Worm (Caenorhabditis elegans) whole organism, L4 larva: ENCODE data around the gene unc-61.

ENCODE experiments used
- F26F4.8 ChIP-seq: fragments of 200-800 bp; sonication (Bioruptor generic); conservative IDR thresholded peaks from 2 replicates; pipeline ENCODE4 v1.3.6; 2022; ENCODE audit warnings: missing genetic modification characterization, missing compliant biosample characterization
- F44E2.7 ChIP-seq: fragments of 200-800 bp; sonication (Bioruptor generic); IDR thresholded peaks from 2 replicates; pipeline ENCODE4 v2.1.2; 2022; ENCODE audit warnings: missing genetic modification characterization, missing compliant biosample characterization
- R02D3.7 ChIP-seq: fragments of 150-350 bp; sonication (generic microtip); optimal IDR thresholded peaks from 3 replicates; lab custom pipeline; 2014; ENCODE audit warnings: missing biosample characterization, missing genetic modification characterization
- Y105C5A.15 ChIP-seq: fragments of 200-800 bp; sonication (Bioruptor generic); IDR thresholded peaks from 2 replicates; pipeline ENCODE4 v1.3.6; 2022; ENCODE audit warnings: missing genetic modification characterization, missing compliant biosample characterization
- Y48G9A.11 ChIP-seq: fragments of 200-800 bp; sonication (Bioruptor generic); IDR thresholded peaks from 2 replicates; pipeline ENCODE4 v1.3.6; 2022; ENCODE audit warnings: missing genetic modification reagents, missing genetic modification characterization, missing compliant biosample characterization
- Y75B8A.6 ChIP-seq: fragments of 200-800 bp; sonication (Bioruptor generic); IDR thresholded peaks from 2 replicates; pipeline ENCODE4 v1.3.6; 2022; ENCODE audit warnings: missing genetic modification reagents, missing genetic modification characterization, missing compliant biosample characterization
- aha-1 ChIP-seq: fragments of 150-350 bp; peaks from one replicate; lab custom pipeline; 2014; ENCODE audit warnings: missing biosample characterization, missing genetic modification characterization
- ama-1 ChIP-seq: fragments of 150-350 bp; optimal IDR thresholded peaks from 2 replicates; lab custom pipeline; 2014; ENCODE audit warnings: inconsistent platforms, mixed read lengths
- arid-1 ChIP-seq: fragments of 200-800 bp; sonication (Bioruptor generic); conservative IDR thresholded peaks from 2 replicates; pipeline ENCODE4 v1.3.6; 2022; ENCODE audit warnings: missing genetic modification reagents, missing genetic modification characterization, missing compliant biosample characterization
- attf-4 ChIP-seq: sonication (generic microtip); optimal IDR thresholded peaks from 3 replicates; lab custom pipeline; 2017; ENCODE audit warnings: missing biosample characterization, missing genetic modification characterization
- ceh-28 ChIP-seq: fragments of 150-350 bp; optimal IDR thresholded peaks from 2 replicates; lab custom pipeline; 2014; ENCODE audit warnings: missing biosample characterization, missing genetic modification reagents, missing genetic modification characterization
- ceh-44 ChIP-seq: fragments of 200-800 bp; sonication (Bioruptor generic); IDR thresholded peaks from 2 replicates; pipeline ENCODE4 v1.3.6; 2022; ENCODE audit warnings: missing genetic modification reagents, missing genetic modification characterization, missing compliant biosample characterization
- ceh-62 ChIP-seq: sonication (generic microtip); optimal IDR thresholded peaks from 2 replicates; lab custom pipeline; 2017; ENCODE audit warnings: missing biosample characterization, missing genetic modification characterization
- ceh-82 ChIP-seq: sonication (generic microtip); optimal IDR thresholded peaks from 2 replicates; lab custom pipeline; 2017; ENCODE audit warnings: missing biosample characterization, missing genetic modification characterization
- ces-1 ChIP-seq: fragments of 150-350 bp; sonication (generic microtip); optimal IDR thresholded peaks from 4 replicates; lab custom pipeline; 2014; ENCODE audit warnings: missing biosample characterization, missing genetic modification reagents, missing genetic modification characterization
- ctbp-1 ChIP-seq: fragments of 200-800 bp; sonication (Bioruptor generic); IDR thresholded peaks from 2 replicates; pipeline ENCODE4 v1.3.6; 2022; ENCODE audit warnings: missing genetic modification reagents, missing genetic modification characterization, missing compliant biosample characterization
- daf-12 ChIP-seq: fragments of 150-350 bp; optimal IDR thresholded peaks from 2 replicates; lab custom pipeline; 2014; ENCODE audit warnings: missing biosample characterization, missing genetic modification reagents, missing genetic modification characterization
- daf-16 ChIP-seq, 3 experiments: sonication (generic microtip); optimal IDR thresholded peaks; 2 replicates each; lab custom pipeline; 2016 to 2017; ENCODE audit warnings: missing genetic modification characterization in 3 of 3, missing genetic modification reagents in 3 of 3, mild to moderate bottlenecking in 2 of 3, missing compliant biosample characterization in 2 of 3, missing biosample characterization in 1 of 3, moderate library complexity in 1 of 3
- dmd-6 ChIP-seq: fragments of 200-800 bp; sonication (Bioruptor generic); IDR thresholded peaks from 2 replicates; pipeline ENCODE4 v1.3.6; 2022; ENCODE audit warnings: missing genetic modification reagents, missing genetic modification characterization, missing compliant biosample characterization
- dmd-8 ChIP-seq: fragments of 200-800 bp; sonication (Bioruptor generic); IDR thresholded peaks from 2 replicates; pipeline ENCODE4 v1.3.6; 2022; ENCODE audit warnings: missing genetic modification characterization, missing compliant biosample characterization
- egl-43 ChIP-seq: fragments of 200-800 bp; sonication (Bioruptor generic); IDR thresholded peaks from 2 replicates; pipeline ENCODE4 v1.3.6; 2022; ENCODE audit warnings: missing genetic modification reagents, missing genetic modification characterization, missing compliant biosample characterization
- hlh-11 ChIP-seq: fragments of 200-800 bp; sonication (Bioruptor generic); optimal IDR thresholded peaks from 2 replicates; lab custom pipeline; 2018; ENCODE audit warnings: mild to moderate bottlenecking, missing genetic modification characterization, missing compliant biosample characterization
- lim-7 ChIP-seq: fragments of 200-800 bp; sonication (Bioruptor generic); IDR thresholded peaks from 2 replicates; pipeline ENCODE4 v1.3.6; 2022; ENCODE audit warnings: missing genetic modification characterization, missing compliant biosample characterization
- lin-1 ChIP-seq: fragments of 200-800 bp; sonication (Bioruptor generic); IDR thresholded peaks from 2 replicates; pipeline ENCODE4 v1.3.6; 2022; ENCODE audit warnings: missing genetic modification reagents, missing genetic modification characterization, missing compliant biosample characterization
- lin-29 ChIP-seq: fragments of 200-800 bp; sonication (Bioruptor generic); IDR thresholded peaks from 2 replicates; pipeline ENCODE4 v1.3.6; 2022; ENCODE audit warnings: missing genetic modification reagents, missing genetic modification characterization, missing compliant biosample characterization
- lin-38 ChIP-seq: fragments of 200-800 bp; sonication (Bioruptor generic); IDR thresholded peaks from 2 replicates; pipeline ENCODE4 v1.3.6; 2022; ENCODE audit warnings: missing genetic modification reagents, missing genetic modification characterization, missing compliant biosample characterization
- madf-5 ChIP-seq, 2 experiments: fragments of 200-800 bp; sonication (Bioruptor generic); IDR thresholded peaks; 2 replicates each; pipeline ENCODE4 v1.3.6; 2022; ENCODE audit warnings: missing compliant biosample characterization in 2 of 2, missing genetic modification characterization in 2 of 2
- madf-9 ChIP-seq: fragments of 200-800 bp; sonication (Bioruptor generic); conservative IDR thresholded peaks from 2 replicates; pipeline ENCODE4 v1.3.6; 2022; ENCODE audit warnings: missing genetic modification reagents, missing genetic modification characterization, missing compliant biosample characterization
- mdl-1 ChIP-seq, 2 experiments: fragments of 150-350 bp in 1 of 2; sonication (generic microtip) in 1 of 2; optimal IDR thresholded peaks; 2 replicates each; lab custom pipeline; 2014 to 2017; ENCODE audit warnings: missing biosample characterization in 2 of 2, missing genetic modification characterization in 2 of 2
- mep-1 ChIP-seq: fragments of 150-350 bp; sonication (generic microtip); optimal IDR thresholded peaks from 3 replicates; lab custom pipeline; 2014; ENCODE audit warnings: missing biosample characterization, missing genetic modification characterization
- mes-2 ChIP-seq: sonication (generic microtip); optimal IDR thresholded peaks from 2 replicates; lab custom pipeline; 2016; ENCODE audit warnings: missing genotype, mild to moderate bottlenecking, missing genetic modification characterization, missing compliant biosample characterization; ENCODE audit not compliant: poor library complexity, severe bottlenecking
- mxl-2 ChIP-seq: fragments of 200-800 bp; sonication (Bioruptor generic); conservative IDR thresholded peaks from 2 replicates; pipeline ENCODE4 v1.3.6; 2022; ENCODE audit warnings: missing genetic modification reagents, missing genetic modification characterization, missing compliant biosample characterization
- nhr-10 ChIP-seq: fragments of 150-350 bp; optimal IDR thresholded peaks from 2 replicates; lab custom pipeline; 2014; ENCODE audit warnings: missing biosample characterization, missing genetic modification characterization
- nhr-102 ChIP-seq: sonication (generic microtip); optimal IDR thresholded peaks from 2 replicates; lab custom pipeline; 2016; ENCODE audit warnings: mild to moderate bottlenecking, missing genetic modification characterization, moderate library complexity, missing compliant biosample characterization
- nhr-25 ChIP-seq: sonication (generic microtip); optimal IDR thresholded peaks from 2 replicates; lab custom pipeline; 2017; ENCODE audit warnings: missing genetic modification characterization, mild to moderate bottlenecking, missing compliant biosample characterization, antibody characterized with exemption, moderate library complexity, borderline replicate concordance; ENCODE audit not compliant: insufficient read depth
- nhr-6 ChIP-seq: fragments of 150-350 bp; optimal IDR thresholded peaks from 2 replicates; lab custom pipeline; 2014; ENCODE audit warnings: missing biosample characterization, missing genetic modification characterization
- sdz-12 ChIP-seq: fragments of 200-800 bp; sonication (Bioruptor generic); optimal IDR thresholded peaks from 2 replicates; lab custom pipeline; 2018; ENCODE audit warnings: mild to moderate bottlenecking, missing genetic modification characterization, missing compliant biosample characterization
- set-16 ChIP-seq: fragments of 200-800 bp; sonication (Bioruptor generic); IDR thresholded peaks from 2 replicates; pipeline ENCODE4 v1.3.6; 2022; ENCODE audit warnings: missing genetic modification reagents, missing genetic modification characterization, missing compliant biosample characterization
- spr-1 ChIP-seq: sonication (generic microtip); optimal IDR thresholded peaks from 2 replicates; lab custom pipeline; 2016; ENCODE audit warnings: mild to moderate bottlenecking, missing genetic modification characterization, missing compliant biosample characterization
- unc-130 ChIP-seq: sonication (generic microtip); optimal IDR thresholded peaks from 2 replicates; lab custom pipeline; 2016; ENCODE audit warnings: missing genetic modification reagents, missing genetic modification characterization, missing compliant biosample characterization
- vab-7 ChIP-seq: fragments of 200-800 bp; sonication (Bioruptor generic); IDR thresholded peaks from 2 replicates; pipeline ENCODE4 v1.3.6; 2022; ENCODE audit warnings: missing genetic modification reagents, missing genetic modification characterization, missing compliant biosample characterization
- zfp-3 ChIP-seq: fragments of 200-800 bp; sonication (Bioruptor generic); conservative IDR thresholded peaks from 2 replicates; pipeline ENCODE4 v1.3.6; 2022; ENCODE audit warnings: missing genetic modification reagents, missing genetic modification characterization, missing compliant biosample characterization
- ztf-11 ChIP-seq: fragments of 150-350 bp; optimal IDR thresholded peaks from 2 replicates; lab custom pipeline; 2014; ENCODE audit warnings: missing biosample characterization, missing genetic modification characterization

unc-61 gene

DNA sequence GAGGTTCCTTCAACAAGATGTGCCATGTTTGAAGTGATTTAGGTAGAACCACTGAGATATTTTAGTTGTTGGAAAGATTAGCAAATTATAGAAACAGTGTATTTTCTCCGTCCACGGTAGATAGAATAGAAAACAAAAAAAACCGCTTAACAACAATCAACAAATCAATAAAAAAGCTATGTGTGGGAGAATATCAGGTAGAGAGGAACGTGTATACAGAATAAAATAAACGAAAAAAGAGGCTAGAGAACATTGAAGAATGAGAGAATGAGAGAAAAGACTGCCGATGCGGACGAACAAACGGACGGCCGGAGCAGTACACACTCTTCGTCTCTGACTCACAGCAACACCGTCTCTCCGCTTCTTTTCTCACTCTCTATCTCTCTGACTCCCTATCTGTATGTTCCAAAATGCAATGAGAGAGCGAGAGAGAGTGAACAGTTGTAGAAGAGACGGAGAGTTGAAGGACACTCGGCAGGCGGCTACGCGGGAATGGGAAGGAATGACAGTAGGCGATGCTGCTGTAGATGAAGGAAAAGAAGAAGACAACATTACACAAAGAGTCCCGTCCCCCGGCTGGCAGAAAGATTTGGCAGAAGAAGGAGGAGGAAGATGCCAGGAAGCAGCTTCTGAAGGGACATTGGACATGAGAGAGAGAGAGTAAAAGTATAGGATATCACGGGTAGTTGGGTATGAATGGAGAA, 37.3 kb downstream of the unc-61 start, which contains the start of gene unc-112 (continued):
- TF ChIP-seq mdl-1 (tag; optimal IDR thresholded peaks at IDR 0.05; lab: Kevin White, UChicago) (peak in 1 of 2 experiments; percentile 77), ctbp-1 (GFP tag; lab: Robert Waterston, UW) (peak; percentile 60), ztf-11 (tag; lab: Kevin White, UChicago) (no peak), dmd-6 (GFP tag; lab: Robert Waterston, UW) (no peak; the same call in none of the 2 replicates), ama-1 (no peak), F26F4.8 (GFP tag; lab: Robert Waterston, UW) (no peak), hlh-11 (tag; lab: Kevin White, UChicago) (peak; percentile 94)

DNA sequence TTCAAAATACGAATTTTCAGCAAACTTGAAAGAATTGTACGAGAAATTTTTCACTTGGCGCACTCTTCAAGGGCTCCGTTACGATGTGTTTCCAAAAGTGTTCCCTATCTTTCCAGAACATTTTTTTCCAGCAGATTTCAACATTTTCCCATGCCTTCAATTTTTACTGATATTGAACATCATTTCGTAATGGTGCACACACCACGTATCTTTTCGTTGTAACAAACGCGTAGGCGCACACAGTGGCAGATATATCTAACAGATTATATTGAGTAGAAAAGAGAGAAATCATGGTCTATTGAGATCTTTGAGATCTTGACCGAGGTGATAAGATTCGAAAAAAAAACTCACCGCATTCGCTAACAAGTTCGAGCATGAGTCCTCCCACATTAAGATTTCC, 38.3 kb downstream of the unc-61 start:
- TF ChIP-seq madf-5 (GFP tag; IDR thresholded peaks at IDR 0.05; lab: Robert Waterston, UW): no peak
- no peak for TF ChIP-seq nhr-10 (tag; lab: Kevin White, UChicago)
- no peak for TF ChIP-seq ceh-82 (tag; lab: Kevin White, UChicago)
- no peak for TF ChIP-seq nhr-25
- no peak for TF ChIP-seq daf-12 (tag; lab: Kevin White, UChicago)
- TF ChIP-seq dmd-8: no peak
- no peak for TF ChIP-seq set-16
- no peak for TF ChIP-seq attf-4 (tag; lab: Kevin White, UChicago)
- no peak for TF ChIP-seq F44E2.7 (GFP tag; lab: Robert Waterston, UW)
- TF ChIP-seq sdz-12 (GFP tag; lab: Kevin White, UChicago): no peak
- TF ChIP-seq ceh-62: no peak

ce11 chrV:14689060-14689750, 44.8 kb downstream of the unc-61 start, which contains the start of gene gasr-8:
TSS of gene gasr-8 (plus strand) at chrV:14689110.
- TF ChIP-seq ces-1 (GFP tag; lab: Kevin White, UChicago): no peak
- peak; percentile 62; the same call in 1 of the 2 replicates for TF ChIP-seq lim-7
- TF ChIP-seq zfp-3 (GFP tag; lab: Robert Waterston, UW): 0 out of 2 replicates have a peak, but pooled peaks have one; percentile 52
- TF ChIP-seq R02D3.7 (tag; lab: Kevin White, UChicago): no peak
- no peak for TF ChIP-seq Y75B8A.6 (GFP tag; lab: Robert Waterston, UW)
- TF ChIP-seq arid-1 (GFP tag; lab: Robert Waterston, UW): 0 out of 2 replicates have a peak, but pooled peaks have one; percentile 42
- TF ChIP-seq mxl-2 (GFP tag; lab: Robert Waterston, UW): 0 out of 2 replicates have a peak, but pooled peaks have one; percentile 3
- peak; percentile 21 for TF ChIP-seq nhr-6 (tag; lab: Kevin White, UChicago)
- no peak for TF ChIP-seq mep-1 (tag; lab: Kevin White, UChicago)
- peak in 1 of 2 experiments; percentile 55; a peak in 1 of 4 replicates for TF ChIP-seq madf-5 (GFP tag; IDR thresholded peaks at IDR 0.05; lab: Robert Waterston, UW)
- 0 out of 2 replicates have a peak, but pooled peaks have one; percentile 15 for TF ChIP-seq Y105C5A.15 (GFP tag; lab: Robert Waterston, UW)
- no peak for TF ChIP-seq ceh-28 (tag; lab: Kevin White, UChicago)
- TF ChIP-seq dmd-8: peak; percentile 72; the same call in 1 of the 2 replicates
- peak; percentile 58 for TF ChIP-seq lin-38 (GFP tag; lab: Robert Waterston, UW)
- TF ChIP-seq dmd-6 (GFP tag; lab: Robert Waterston, UW): peak; percentile 39
- TF ChIP-seq hlh-11 (tag; lab: Kevin White, UChicago): peak; percentile 1
- TF ChIP-seq vab-7: peak; percentile 51; the same call in 1 of the 2 replicates
- TF ChIP-seq lin-1: peak; percentile 69
- TF ChIP-seq daf-16 (GFP tag; optimal IDR thresholded peaks at IDR 0.05; lab: Kevin White, UChicago): no peak
- TF ChIP-seq daf-16 (tag; optimal IDR thresholded peaks at IDR 0.05; lab: Kevin White, UChicago): peak; percentile 38
- peak; percentile 68 for TF ChIP-seq mes-2 (tag; lab: Kevin White, UChicago)
- TF ChIP-seq unc-130 (GFP tag; lab: Kevin White, UChicago): peak; percentile 20
- no peak for TF ChIP-seq nhr-10 (tag; lab: Kevin White, UChicago)
- TF ChIP-seq aha-1 (tag; lab: Kevin White, UChicago): peak; percentile 35
- 0 out of 2 replicates have a peak, but pooled peaks have one; percentile 22 for TF ChIP-seq madf-9 (GFP tag; lab: Robert Waterston, UW)
- TF ChIP-seq ceh-44 (GFP tag; lab: Robert Waterston, UW): 0 out of 2 replicates have a peak, but pooled peaks have one; percentile 42
- TF ChIP-seq set-16: peak; percentile 4; the same call in 1 of the 2 replicates
- 0 out of 2 replicates have a peak, but pooled peaks have one; percentile 10 for TF ChIP-seq lin-29 (GFP tag; lab: Robert Waterston, UW)
- TF ChIP-seq spr-1 (tag; lab: Kevin White, UChicago): no peak
- peak; percentile 71 for TF ChIP-seq egl-43 (GFP tag; lab: Robert Waterston, UW)
- peak; percentile 29; the same call in 1 of the 2 replicates for TF ChIP-seq Y48G9A.11 (GFP tag; lab: Robert Waterston, UW)
- peak; percentile 3 for TF ChIP-seq nhr-102
